In genomic region chrV:11391033-11391432, ce11 we compare ENCODE assay signal across 2 worm cellular contexts.
A peak's percentile ranks its signal among the peaks of the same experiment; 100 is the strongest.
TF ChIP-seq lines count a peak whose summit lies in the region.

No protein-coding gene starts in this region.

TF ChIP-seq in whole organism, L4 larva, 104 proteins besides CTCF, POLR2A, EP300 and RAD21:
- 0 out of 2 replicates have a peak, but pooled peaks have one; percentile 36 for TF ChIP-seq Y48G9A.11 (GFP tag; IDR thresholded peaks at IDR 0.05; lab: Robert Waterston, UW)
TF ChIP-seq in whole organism, L4 larva: peak in this region for 1; not testable (repeated sequence) for 103.

TF ChIP-seq in whole organism, young adult, 124 proteins besides CTCF, POLR2A, EP300 and RAD21:
- TF ChIP-seq hmg-1.2 (GFP tag; IDR thresholded peaks at IDR 0.05; lab: Robert Waterston, UW), result peak; percentile 73
- TF ChIP-seq lin-26 (GFP tag; IDR thresholded peaks at IDR 0.05; lab: Robert Waterston, UW), result 0 out of 2 replicates have a peak, but pooled peaks have one; percentile 32
- peak; percentile 62 for TF ChIP-seq D2030.7 (GFP tag; IDR thresholded peaks at IDR 0.05; lab: Robert Waterston, UW)
- peak; percentile 60 for TF ChIP-seq tbp1 (GFP tag; optimal IDR thresholded peaks at IDR 0.05; lab: Kevin White, UChicago)
- peak; percentile 61 for TF ChIP-seq snpc-3.4 (tag; optimal IDR thresholded peaks at IDR 0.05; lab: Kevin White, UChicago)
- TF ChIP-seq him-1 (tag; optimal IDR thresholded peaks at IDR 0.05; lab: Kevin White, UChicago), result peak; percentile 48
- peak; percentile 85 for TF ChIP-seq snpc-4 (GFP tag; optimal IDR thresholded peaks at IDR 0.05; lab: Kevin White, UChicago)
- peak in 3 of 4 experiments; percentile 86 to 92 (median 91) for TF ChIP-seq snpc-4 (tag; optimal IDR thresholded peaks at IDR 0.05; lab: Kevin White, UChicago)
- peak; percentile 52; the same call in 1 of the 2 replicates for TF ChIP-seq pbrm-1 (GFP tag; IDR thresholded peaks at IDR 0.05; lab: Robert Waterston, UW)
- TF ChIP-seq nfyb-1 (GFP tag; IDR thresholded peaks at IDR 0.05; lab: Robert Waterston, UW), result peak; percentile 47; the same call in 1 of the 2 replicates
- peak; percentile 14 for TF ChIP-seq lsl-1 (GFP tag; optimal IDR thresholded peaks at IDR 0.05; lab: Kevin White, UChicago)
- peak; percentile 88 for TF ChIP-seq snpc-1.1 (tag; optimal IDR thresholded peaks at IDR 0.05; lab: Kevin White, UChicago; ENCODE audit: insufficient read depth)
- peak; percentile 15 for TF ChIP-seq snpc-1.3 (tag; optimal IDR thresholded peaks at IDR 0.05; lab: Kevin White, UChicago; ENCODE audit: insufficient read depth)
- TF ChIP-seq dox-1 (GFP tag; IDR thresholded peaks at IDR 0.05; lab: Robert Waterston, UW), result peak; percentile 73; the same call in 1 of the 2 replicates
- peak; percentile 40; the same call in 1 of the 2 replicates for TF ChIP-seq madf-6 (GFP tag; IDR thresholded peaks at IDR 0.05; lab: Robert Waterston, UW)
- 0 out of 2 replicates have a peak, but pooled peaks have one; percentile 30 for TF ChIP-seq F33H1.4 (GFP tag; IDR thresholded peaks at IDR 0.05; lab: Robert Waterston, UW)
